Fruit fly (Drosophila melanogaster) whole organism, embryonic: ENCODE results near the gene frtz.
A peak's percentile ranks its signal among the peaks of the same experiment; 100 is the strongest.

Source experiments
- BtbVII ChIP-seq: fragments of 200-800 bp; sonication (Bioruptor generic); optimal IDR thresholded peaks from 3 replicates; lab custom pipeline; 2017; ENCODE audit warnings: missing biosample characterization, mild to moderate bottlenecking, missing genetic modification characterization
- CG10274 ChIP-seq: fragments of 200-800 bp; sonication (Bioruptor generic); optimal IDR thresholded peaks from 3 replicates; lab custom pipeline; 2017; ENCODE audit warnings: missing biosample characterization, mild to moderate bottlenecking, missing genetic modification characterization
- CG11247 ChIP-seq: fragments of 200-800 bp; sonication (Bioruptor generic); IDR thresholded peaks from 2 replicates; pipeline ENCODE4 v1.3.6; 2022; ENCODE audit warnings: missing biosample characterization, missing genetic modification characterization
- CG11456 ChIP-seq: fragments of 200-800 bp; sonication (Bioruptor generic); IDR thresholded peaks from 3 replicates; pipeline ENCODE4 v1.3.6; 2022; ENCODE audit warnings: missing biosample characterization, missing genetic modification characterization
- CG12942 ChIP-seq: fragments of 200-800 bp; sonication (Bioruptor generic); optimal IDR thresholded peaks from 3 replicates; lab custom pipeline; 2016; ENCODE audit warnings: missing biosample characterization, missing genetic modification characterization
- CG13287 ChIP-seq: fragments of 200-800 bp; sonication (Bioruptor generic); IDR thresholded peaks from 2 replicates; pipeline ENCODE4 v1.3.6; 2022; ENCODE audit warnings: missing biosample characterization, missing genetic modification characterization; ENCODE audit not compliant: partially characterized antibody
- CG14667 ChIP-seq: fragments of 200-800 bp; sonication (Bioruptor generic); IDR thresholded peaks from 2 replicates; pipeline ENCODE4 v1.3.6; 2022; ENCODE audit warnings: missing biosample characterization, missing genetic modification characterization
- CG14710 ChIP-seq: fragments of 200-800 bp; sonication (Bioruptor generic); optimal IDR thresholded peaks from 3 replicates; lab custom pipeline; 2019; ENCODE audit warnings: missing biosample characterization, mild to moderate bottlenecking, missing genetic modification characterization, moderate library complexity
- CG14860 ChIP-seq: fragments of 200-800 bp; sonication (Bioruptor generic); IDR thresholded peaks from 3 replicates; pipeline ENCODE4 v1.3.6; 2022; ENCODE audit warnings: missing biosample characterization, missing genetic modification characterization; ENCODE audit not compliant: partially characterized antibody
- CG15514 ChIP-seq: fragments of 200-800 bp; sonication (Bioruptor generic); optimal IDR thresholded peaks from 3 replicates; lab custom pipeline; 2017; ENCODE audit warnings: missing biosample characterization, missing genetic modification characterization, mild to moderate bottlenecking, moderate library complexity, missing genetic modification reagents
- CG18262 ChIP-seq: fragments of 200-800 bp; optimal IDR thresholded peaks from 3 replicates; lab custom pipeline; 2019; ENCODE audit warnings: missing biosample characterization, mild to moderate bottlenecking, missing genetic modification characterization, moderate library complexity
- CG2199 ChIP-seq: fragments of 200-800 bp; sonication (Bioruptor generic); IDR thresholded peaks from 3 replicates; pipeline ENCODE4 v1.3.6; 2022; ENCODE audit warnings: missing biosample characterization, missing genetic modification characterization
- CG32767 ChIP-seq: fragments of 200-800 bp; sonication (Bioruptor generic); IDR thresholded peaks from 2 replicates; pipeline ENCODE4 v1.3.6; 2022; ENCODE audit warnings: missing biosample characterization, missing genetic modification characterization
- CG4328 ChIP-seq: fragments of 200-800 bp; sonication (Bioruptor generic); optimal IDR thresholded peaks from 3 replicates; lab custom pipeline; 2017; ENCODE audit warnings: missing biosample characterization, missing genetic modification reagents, missing genetic modification characterization
- CG7357 ChIP-seq: fragments of 200-800 bp; sonication (Bioruptor generic); IDR thresholded peaks from 3 replicates; pipeline ENCODE4 v1.3.6; 2022; ENCODE audit warnings: missing biosample characterization, missing genetic modification characterization
- CG9817 ChIP-seq: fragments of 200-800 bp; sonication (Bioruptor generic); optimal IDR thresholded peaks from 2 replicates; lab custom pipeline; 2018; ENCODE audit warnings: missing biosample characterization, mild to moderate bottlenecking, missing genetic modification characterization, moderate library complexity
- CG9876 ChIP-seq: fragments of 200-800 bp; sonication (Bioruptor generic); optimal IDR thresholded peaks from 2 replicates; lab custom pipeline; 2016; ENCODE audit warnings: missing biosample characterization, missing genetic modification characterization
- CkIIα-i1 ChIP-seq: fragments of 200-800 bp; sonication (Bioruptor generic); IDR thresholded peaks from 2 replicates; pipeline ENCODE4 v1.3.6; 2022; ENCODE audit warnings: missing biosample characterization, missing genetic modification characterization
- CoRest ChIP-seq: fragments of 200-800 bp; sonication (Bioruptor generic); optimal IDR thresholded peaks from 3 replicates; lab custom pipeline; 2018; ENCODE audit warnings: missing biosample characterization, mild to moderate bottlenecking, missing genetic modification characterization, moderate library complexity
- D19A ChIP-seq: fragments of 200-800 bp; optimal IDR thresholded peaks from 3 replicates; lab custom pipeline; 2019; ENCODE audit warnings: missing biosample characterization, mild to moderate bottlenecking, missing genetic modification characterization, moderate library complexity
- Doc2 ChIP-seq: fragments of 200-800 bp; sonication (Bioruptor generic); IDR thresholded peaks from 2 replicates; pipeline ENCODE4 v1.3.6; 2022; ENCODE audit warnings: missing biosample characterization, missing genetic modification characterization
- Dref ChIP-seq: fragments of 200-800 bp; sonication (Bioruptor generic); IDR thresholded peaks from 2 replicates; pipeline ENCODE4 v1.3.6; 2022; ENCODE audit warnings: missing biosample characterization, missing genetic modification characterization
- Eip74EF ChIP-seq, 2 experiments: fragments of 200-800 bp in 1 of 2; fragments of >200 bp in 1 of 2; sonication (Bioruptor generic) in 1 of 2; optimal IDR thresholded peaks; 2 replicates each; lab custom pipeline; 2017 to 2019; ENCODE audit warnings: missing biosample characterization in 2 of 2, missing genetic modification characterization in 2 of 2, mild to moderate bottlenecking in 1 of 2, moderate library complexity in 1 of 2
- Lim3 ChIP-seq: fragments of 200-800 bp; sonication (Bioruptor generic); IDR thresholded peaks from 2 replicates; pipeline ENCODE4 v1.3.6; 2022; ENCODE audit warnings: missing biosample characterization, missing genetic modification characterization
- Nf-YB ChIP-seq: fragments of 200-800 bp; sonication (Bioruptor generic); optimal IDR thresholded peaks from 3 replicates; lab custom pipeline; 2019; ENCODE audit warnings: missing biosample characterization, mild to moderate bottlenecking, missing genetic modification characterization, moderate library complexity
- TFAM ChIP-seq: fragments of 200-800 bp; sonication (Bioruptor generic); optimal IDR thresholded peaks from 2 replicates; lab custom pipeline; 2017; ENCODE audit warnings: missing biosample characterization, missing genetic modification characterization, inconsistent platforms
- abd-A ChIP-seq: fragments of 200-800 bp; sonication (Bioruptor generic); optimal IDR thresholded peaks from 3 replicates; lab custom pipeline; 2019; ENCODE audit warnings: missing biosample characterization, mild to moderate bottlenecking, missing genetic modification characterization, moderate library complexity
- amos ChIP-seq: fragments of 200-800 bp; sonication (Bioruptor generic); IDR thresholded peaks from 2 replicates; pipeline ENCODE4 v1.3.6; 2022; ENCODE audit warnings: missing biosample characterization, missing genetic modification characterization; ENCODE audit not compliant: partially characterized antibody
- aop ChIP-seq: fragments of 200-800 bp; sonication (Bioruptor generic); IDR thresholded peaks from 2 replicates; pipeline ENCODE4 v1.3.6; 2022; ENCODE audit warnings: missing biosample characterization, missing genetic modification characterization
- bbx ChIP-seq: fragments of 200-800 bp; sonication (Bioruptor generic); IDR thresholded peaks from 2 replicates; pipeline ENCODE4 v1.3.6; 2022; ENCODE audit warnings: missing biosample characterization, missing genetic modification characterization; ENCODE audit not compliant: partially characterized antibody
- emc ChIP-seq: fragments of 200-800 bp; sonication (Bioruptor generic); optimal IDR thresholded peaks from 2 replicates; lab custom pipeline; 2016; ENCODE audit warnings: missing biosample characterization, missing genetic modification characterization
- eyg ChIP-seq: fragments of 200-800 bp; sonication (Bioruptor generic); optimal IDR thresholded peaks from 3 replicates; lab custom pipeline; 2016; ENCODE audit warnings: missing biosample characterization, missing genetic modification characterization
- fru ChIP-seq: fragments of >200 bp; optimal IDR thresholded peaks from 2 replicates; lab custom pipeline; 2017
- fu2 ChIP-seq: fragments of 200-800 bp; sonication (Bioruptor generic); optimal IDR thresholded peaks from 2 replicates; lab custom pipeline; 2016; ENCODE audit warnings: missing biosample characterization, missing genetic modification characterization
- insv ChIP-seq, 2 experiments: fragments of 200-800 bp; sonication (Bioruptor generic); optimal IDR thresholded peaks; 3 replicates each; lab custom pipeline; 2016 to 2018; ENCODE audit warnings: missing biosample characterization in 2 of 2, missing genetic modification characterization in 2 of 2
- lbe ChIP-seq: fragments of 200-800 bp; sonication (Bioruptor generic); optimal IDR thresholded peaks from 2 replicates; lab custom pipeline; 2016; ENCODE audit warnings: missing biosample characterization, mild to moderate bottlenecking, missing genetic modification characterization
- lilli ChIP-seq: fragments of 200-800 bp; sonication (Bioruptor generic); optimal IDR thresholded peaks from 3 replicates; lab custom pipeline; 2016; ENCODE audit warnings: missing biosample characterization, missing genetic modification characterization
- nom ChIP-seq: fragments of 200-800 bp; sonication (Bioruptor generic); optimal IDR thresholded peaks from 2 replicates; lab custom pipeline; 2017; ENCODE audit warnings: missing biosample characterization, missing genetic modification characterization, mild to moderate bottlenecking, moderate library complexity, missing genetic modification reagents
- rib ChIP-seq: fragments of 200-800 bp; sonication (Bioruptor generic); IDR thresholded peaks from 2 replicates; pipeline ENCODE4 v1.3.6; 2022; ENCODE audit warnings: missing biosample characterization, missing genetic modification characterization
- scrt ChIP-seq: fragments of 200-800 bp; sonication (Bioruptor generic); optimal IDR thresholded peaks from 2 replicates; lab custom pipeline; 2018; ENCODE audit warnings: missing biosample characterization, mild to moderate bottlenecking, missing genetic modification characterization, moderate library complexity
- sens-2 ChIP-seq: fragments of 200-800 bp; sonication (Bioruptor generic); IDR thresholded peaks from 2 replicates; pipeline ENCODE4 v1.3.6; 2022; ENCODE audit warnings: missing biosample characterization, missing genetic modification characterization
- sob ChIP-seq: fragments of 200-800 bp; sonication (Bioruptor generic); IDR thresholded peaks from 2 replicates; pipeline ENCODE4 v1.3.6; 2022; ENCODE audit warnings: missing biosample characterization, missing genetic modification characterization
- sqz ChIP-seq: fragments of 200-800 bp; sonication (Bioruptor generic); optimal IDR thresholded peaks from 3 replicates; lab custom pipeline; 2018; ENCODE audit warnings: missing biosample characterization, mild to moderate bottlenecking, missing genetic modification characterization
- tgo ChIP-seq: fragments of 200-800 bp; sonication (Bioruptor generic); IDR thresholded peaks from 3 replicates; pipeline ENCODE4 v1.3.6; 2022; ENCODE audit warnings: missing biosample characterization, missing genetic modification characterization
- tin ChIP-seq: fragments of 200-800 bp; sonication (Bioruptor generic); optimal IDR thresholded peaks from 3 replicates; lab custom pipeline; 2016; ENCODE audit warnings: missing biosample characterization, missing genetic modification characterization
- tll ChIP-seq, 2 experiments: fragments of 200-800 bp in 1 of 2; fragments of >200 bp in 1 of 2; sonication (Bioruptor generic) in 1 of 2; optimal IDR thresholded peaks; 2 replicates each; lab custom pipeline; 2017 to 2019; ENCODE audit warnings: missing biosample characterization in 2 of 2, missing genetic modification characterization in 2 of 2, mild to moderate bottlenecking in 1 of 2, moderate library complexity in 1 of 2
- trem ChIP-seq: fragments of 200-800 bp; optimal IDR thresholded peaks from 3 replicates; lab custom pipeline; 2019; ENCODE audit warnings: missing biosample characterization, mild to moderate bottlenecking, missing genetic modification characterization, moderate library complexity
- usp ChIP-seq: fragments of >200 bp; optimal IDR thresholded peaks from 2 replicates; lab custom pipeline; 2017; ENCODE audit warnings: missing biosample characterization, missing genetic modification characterization
- vnd ChIP-seq: fragments of 200-800 bp; sonication (Bioruptor generic); IDR thresholded peaks from 3 replicates; pipeline ENCODE4 v1.3.6; 2022; ENCODE audit warnings: missing biosample characterization, missing genetic modification characterization; ENCODE audit not compliant: partially characterized antibody
- wor ChIP-seq: fragments of 200-800 bp; sonication (Bioruptor generic); IDR thresholded peaks from 2 replicates; pipeline ENCODE4 v1.3.6; 2022; ENCODE audit warnings: missing biosample characterization, missing genetic modification characterization

Gene frtz

dm6 chr2L:1723135-1723936 is 7.7 kb upstream of the frtz start (continued):
- TF ChIP-seq CG10274 (peak; percentile 99), fu2 (no peak), nom (GFP tag; lab: Kevin White, UChicago) (peak; percentile 36), insv (GFP tag; optimal IDR thresholded peaks at IDR 0.05; lab: Kevin White, UChicago) (no peak), abd-A (tag; lab: Kevin White, UChicago) (peak; percentile 70), sob (GFP tag; lab: Robert Waterston, UW) (no peak), CG4328 (peak; percentile 23), Nf-YB (GFP tag; lab: Kevin White, UChicago) (no peak), CG11456 (GFP tag; lab: Robert Waterston, UW) (no peak), bbx (GFP tag; lab: Robert Waterston, UW) (no peak), CG14667 (no peak), CG12942 (GFP tag; lab: Kevin White, UChicago) (no peak), rib (GFP tag; lab: Robert Waterston, UW) (no peak), CG9817 (no peak), scrt (no peak), Lim3 (no peak), lilli (peak; percentile 39), CG14860 (GFP tag; lab: Robert Waterston, UW) (no peak), fru (no peak), eyg (no peak), CG9876 (GFP tag; lab: Kevin White, UChicago) (no peak), sens-2 (no peak), CoRest (tag; lab: Kevin White, UChicago) (peak; percentile 23), wor (GFP tag; lab: Robert Waterston, UW) (no peak), CG18262 (tag; lab: Kevin White, UChicago) (peak; percentile 24), vnd (GFP tag; lab: Robert Waterston, UW) (no peak), Doc2 (no peak), tll (GFP tag; optimal IDR thresholded peaks at IDR 0.05; lab: Kevin White, UChicago) (no peak), tgo (GFP tag; lab: Robert Waterston, UW) (no peak), CG13287 (no peak), CkIIα-i1 (no peak), TFAM (GFP tag; lab: Kevin White, UChicago) (no peak), CG11247 (GFP tag; lab: Robert Waterston, UW) (no peak), CG15514 (GFP tag; lab: Kevin White, UChicago) (no peak), lbe (no peak), usp (GFP tag; lab: Kevin White, UChicago) (no peak), tin (GFP tag; lab: Kevin White, UChicago) (no peak), Eip74EF (GFP tag; optimal IDR thresholded peaks at IDR 0.05; lab: Kevin White, UChicago) (peak in 1 of 2 experiments; percentile 53), trem (tag; lab: Kevin White, UChicago) (no peak), sqz (GFP tag; lab: Kevin White, UChicago) (no peak), BtbVII (GFP tag; lab: Kevin White, UChicago) (peak; percentile 43), CG14710 (tag; lab: Kevin White, UChicago) (peak; percentile 29), CG32767 (GFP tag; lab: Robert Waterston, UW) (no peak), CG7357 (GFP tag; lab: Robert Waterston, UW) (no peak), amos (GFP tag; lab: Robert Waterston, UW) (no peak), Dref (no peak), aop (GFP tag; lab: Robert Waterston, UW) (no peak), CG2199 (no peak), emc (GFP tag; lab: Kevin White, UChicago) (no peak), D19A (tag; lab: Kevin White, UChicago) (peak; percentile 85)
